Fruit fly (Drosophila melanogaster) S2 (cell line): ENCODE data around the gene CG18269.
A peak's percentile ranks its signal among the peaks of the same experiment; 100 is the strongest.

ENCODE experiments used
- CG8478 ChIP-seq: fragments of >200 bp; optimal IDR thresholded peaks from 2 replicates; lab custom pipeline; 2018
- CTCF ChIP-seq, 2 experiments: fragments of >200 bp; optimal IDR thresholded peaks; 2 replicates each; lab custom pipeline; 2018

The CG18269 gene

dm6 chr2L:5551538-5551937, at the start of gene CG18269:
CG18269 (plus strand) TSS chr2L:5551838.
- TF ChIP-seq CTCF (optimal IDR thresholded peaks at IDR 0.05; lab: Kevin White, UChicago): no peak

dm6 chr2L:5502868-5503267, 48.8 kb upstream of the CG18269 start:
- no peak for TF ChIP-seq CG8478 (lab: Kevin White, UChicago)
- TF ChIP-seq CTCF (optimal IDR thresholded peaks at IDR 0.05; lab: Kevin White, UChicago): no peak

dm6 chr2L:5505130-5505529, 46.5 kb upstream of the CG18269 start:
- TF ChIP-seq CTCF (optimal IDR thresholded peaks at IDR 0.05; lab: Kevin White, UChicago) (no peak), CG8478 (lab: Kevin White, UChicago) (no peak)

- TF ChIP-seq CG8478 (lab: Kevin White, UChicago) (no peak), CTCF (optimal IDR thresholded peaks at IDR 0.05; lab: Kevin White, UChicago) (no peak)
Measured at dm6 chr2L:5507082-5507481, 44.6 kb upstream of the CG18269 start.

dm6 chr2L:5507823-5508438, 43.7 kb upstream of the CG18269 start:
- TF ChIP-seq CTCF (optimal IDR thresholded peaks at IDR 0.05; lab: Kevin White, UChicago) (no peak), CG8478 (lab: Kevin White, UChicago) (no peak)

- TF ChIP-seq CTCF (optimal IDR thresholded peaks at IDR 0.05; lab: Kevin White, UChicago): no peak
- TF ChIP-seq CG8478 (lab: Kevin White, UChicago): no peak
Measured at dm6 chr2L:5514946-5515345, 36.7 kb upstream of the CG18269 start.

- TF ChIP-seq CTCF (optimal IDR thresholded peaks at IDR 0.05; lab: Kevin White, UChicago): no peak
- no peak for TF ChIP-seq CG8478 (lab: Kevin White, UChicago)
Measured at dm6 chr2L:5517393-5517792, 34.2 kb upstream of the CG18269 start, which contains the start of gene CG14020. CG14020 (plus strand) TSS chr2L:5517737.

dm6 chr2L:5519846-5520384, 31.7 kb upstream of the CG18269 start, which contains the start of the genes CG7382 and cl:
CG7382 (minus strand) TSS chr2L:5519896.
cl (plus strand) TSS chr2L:5520135.
- TF ChIP-seq CG8478 (lab: Kevin White, UChicago) (no peak), CTCF (optimal IDR thresholded peaks at IDR 0.05; lab: Kevin White, UChicago) (no peak)

dm6 chr2L:5520757-5521156, 30.9 kb upstream of the CG18269 start:
- TF ChIP-seq CG8478 (lab: Kevin White, UChicago) (no peak), CTCF (optimal IDR thresholded peaks at IDR 0.05; lab: Kevin White, UChicago) (no peak)

- no peak for TF ChIP-seq CTCF (optimal IDR thresholded peaks at IDR 0.05; lab: Kevin White, UChicago)
- no peak for TF ChIP-seq CG8478 (lab: Kevin White, UChicago)
Measured at dm6 chr2L:5523848-5524473, 27.7 kb upstream of the CG18269 start, which contains the start of the genes Vps52 and Elp4. Vps52 (minus strand) TSS chr2L:5523898. Elp4 (plus strand) TSS chr2L:5524139.

dm6 chr2L:5525723-5526122, 25.9 kb upstream of the CG18269 start, which contains the start of gene Cap-D3:
Cap-D3 (plus strand) TSS chr2L:5525905.
- TF ChIP-seq CTCF (optimal IDR thresholded peaks at IDR 0.05; lab: Kevin White, UChicago) (no peak), CG8478 (lab: Kevin White, UChicago) (no peak)

dm6 chr2L:5526738-5527137, 24.9 kb upstream of the CG18269 start, which contains the start of gene Cox11:
Cox11 (plus strand) TSS chr2L:5526957.
- TF ChIP-seq CG8478 (lab: Kevin White, UChicago): no peak

dm6 chr2L:5527861-5528260, 23.8 kb upstream of the CG18269 start, which contains the start of gene CG31915:
CG31915 (plus strand) TSS chr2L:5528123.
- TF ChIP-seq CTCF (optimal IDR thresholded peaks at IDR 0.05; lab: Kevin White, UChicago) (peak in 1 of 2 experiments; percentile 11), CG8478 (lab: Kevin White, UChicago) (no peak)

- no peak for TF ChIP-seq CG8478 (lab: Kevin White, UChicago)
- TF ChIP-seq CTCF (optimal IDR thresholded peaks at IDR 0.05; lab: Kevin White, UChicago): no peak
Measured at dm6 chr2L:5532061-5532460, 19.6 kb upstream of the CG18269 start, which contains the start of gene Coq6. Coq6 (minus strand) TSS chr2L:5532223.

- TF ChIP-seq CTCF (optimal IDR thresholded peaks at IDR 0.05; lab: Kevin White, UChicago): no peak
- TF ChIP-seq CG8478 (lab: Kevin White, UChicago): no peak
Measured at dm6 chr2L:5536658-5537057, 15.0 kb upstream of the CG18269 start, which contains the start of gene tomb. tomb (minus strand) TSS chr2L:5536758.
